Worm (Caenorhabditis elegans): ENCODE results near the gene unc-49.

The unc-49 gene

ce11 chrIII:10512570-10512969 lies 8.0 kb upstream of the unc-49 start:
- TF ChIP-seq fkh-10 (GFP tag; optimal IDR thresholded peaks at IDR 0.05) (peak; percentile 90), skn-1 (tag; optimal IDR thresholded peaks at IDR 0.05) (no peak)

ce11 chrIII:10515751-10516150 lies 4.8 kb upstream of the unc-49 start:
- no peak for TF ChIP-seq nhr-25 (tag; optimal IDR thresholded peaks at IDR 0.05)
- TF ChIP-seq jun-1 (tag; optimal IDR thresholded peaks at IDR 0.05): no peak
- no peak for TF ChIP-seq nhr-12 (tag; optimal IDR thresholded peaks at IDR 0.05)
- no peak for TF ChIP-seq fkh-2 (tag; optimal IDR thresholded peaks at IDR 0.05)
- TF ChIP-seq tbx-2 (tag; optimal IDR thresholded peaks at IDR 0.05): no peak
- no peak for TF ChIP-seq ZK546.5 (tag; optimal IDR thresholded peaks at IDR 0.05)

- no peak for TF ChIP-seq nhr-237 (tag; optimal IDR thresholded peaks at IDR 0.05)
- TF ChIP-seq eor-1 (tag; optimal IDR thresholded peaks at IDR 0.05): no peak
- TF ChIP-seq aly-2 (tag; optimal IDR thresholded peaks at IDR 0.05): no peak
- no peak for TF ChIP-seq egl-27 (tag; optimal IDR thresholded peaks at IDR 0.05)
- no peak for TF ChIP-seq pqm-1 (tag; optimal IDR thresholded peaks at IDR 0.05)
- no peak for TF ChIP-seq snpc-4 (tag; optimal IDR thresholded peaks at IDR 0.05)
- TF ChIP-seq fkh-10 (GFP tag; optimal IDR thresholded peaks at IDR 0.05): no peak
These were observed 1.7 kb upstream of the unc-49 start for ce11 chrIII:10518884-10519283.

- TF ChIP-seq skn-1 (tag; optimal IDR thresholded peaks at IDR 0.05): no peak
- no peak for TF ChIP-seq ama-1 (optimal IDR thresholded peaks at IDR 0.05)
- no peak for TF ChIP-seq sea-2 (GFP tag; optimal IDR thresholded peaks at IDR 0.05)
- no peak for TF ChIP-seq lin-39 (tag; optimal IDR thresholded peaks at IDR 0.05)
- TF ChIP-seq nhr-43 (tag; optimal IDR thresholded peaks at IDR 0.05; ENCODE audit: poor library complexity, severe bottlenecking): no peak
- TF ChIP-seq egl-27 (tag; optimal IDR thresholded peaks at IDR 0.05): no peak
- TF ChIP-seq R02D3.7 (tag; optimal IDR thresholded peaks at IDR 0.05): no peak
- no peak for TF ChIP-seq nhr-23 (tag; optimal IDR thresholded peaks at IDR 0.05)
- no peak for TF ChIP-seq daf-12 (tag; optimal IDR thresholded peaks at IDR 0.05)
- no peak for TF ChIP-seq ceh-28 (tag; optimal IDR thresholded peaks at IDR 0.05)
- TF ChIP-seq nhr-77 (tag; optimal IDR thresholded peaks at IDR 0.05): no peak
- TF ChIP-seq pqm-1 (tag; optimal IDR thresholded peaks at IDR 0.05): no peak
These were observed 947 bp upstream of the unc-49 start for ce11 chrIII:10519615-10520014.

- TF ChIP-seq jun-1 (tag; optimal IDR thresholded peaks at IDR 0.05): no peak
- no peak for TF ChIP-seq fkh-10 (GFP tag; optimal IDR thresholded peaks at IDR 0.05)
- TF ChIP-seq sea-2 (GFP tag; optimal IDR thresholded peaks at IDR 0.05): no peak
- no peak for TF ChIP-seq lin-39 (tag; optimal IDR thresholded peaks at IDR 0.05)
- TF ChIP-seq daf-12 (tag; optimal IDR thresholded peaks at IDR 0.05): no peak
- no peak for TF ChIP-seq elt-2 (tag; optimal IDR thresholded peaks at IDR 0.05)
- no peak for TF ChIP-seq ceh-82 (tag; optimal IDR thresholded peaks at IDR 0.05)
- TF ChIP-seq snpc-4 (tag; optimal IDR thresholded peaks at IDR 0.05): no peak
- no peak for TF ChIP-seq mdl-1 (tag; optimal IDR thresholded peaks at IDR 0.05)
- no peak for TF ChIP-seq nhr-28 (tag; optimal IDR thresholded peaks at IDR 0.05)
- TF ChIP-seq fos-1 (tag; optimal IDR thresholded peaks at IDR 0.05): no peak
These were observed 657 bp downstream of the unc-49 start for ce11 chrIII:10521219-10521618.

- TF ChIP-seq elt-1 (tag; optimal IDR thresholded peaks at IDR 0.05) (peak; percentile 64), nhr-67 (tag; optimal IDR thresholded peaks at IDR 0.05) (no peak)
These were observed 2.5 kb downstream of the unc-49 start for ce11 chrIII:10523025-10523424.

ce11 chrIII:10524823-10525222 lies 4.3 kb downstream of the unc-49 start:
- no peak for TF ChIP-seq mdl-1 (tag; optimal IDR thresholded peaks at IDR 0.05)
- TF ChIP-seq snpc-4 (tag; optimal IDR thresholded peaks at IDR 0.05): peak; percentile 60

ce11 chrIII:10525927-10526326 lies 5.4 kb downstream of the unc-49 start:
- TF ChIP-seq egl-5 (tag; optimal IDR thresholded peaks at IDR 0.05) (peak; percentile 34), ZK546.5 (tag; optimal IDR thresholded peaks at IDR 0.05) (no peak), lin-39 (tag; optimal IDR thresholded peaks at IDR 0.05) (peak; percentile 76), nhr-12 (tag; optimal IDR thresholded peaks at IDR 0.05) (no peak), nhr-11 (tag; optimal IDR thresholded peaks at IDR 0.05) (peak; percentile 50), lsy-12 (tag; optimal IDR thresholded peaks at IDR 0.05) (no peak), skn-1 (tag; optimal IDR thresholded peaks at IDR 0.05) (no peak), nfya-1 (tag; optimal IDR thresholded peaks at IDR 0.05; ENCODE audit: insufficient read depth) (peak; percentile 41)

Data from whole organism, L3 larva.